Worm (Caenorhabditis elegans): Measurements from ENCODE around the gene C15C8.8.

Gene C15C8.8

DNA sequence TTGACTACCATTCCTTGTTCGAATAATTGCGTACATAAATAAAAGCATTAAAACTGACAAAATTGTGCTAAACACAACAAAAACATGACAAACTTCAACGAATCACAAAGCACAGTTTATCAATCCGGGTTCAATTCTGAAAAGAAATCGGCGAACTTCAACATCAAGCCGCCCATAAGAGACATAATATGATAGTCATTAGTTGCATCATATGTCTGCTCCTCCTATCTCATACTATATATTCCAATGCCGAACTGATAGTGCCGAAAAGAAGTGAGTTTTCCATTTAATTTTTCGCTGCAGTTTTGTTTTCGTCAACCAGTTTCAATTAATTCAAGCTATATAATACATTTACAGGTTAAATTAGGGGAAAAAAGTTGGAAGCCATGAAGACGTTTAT, 10.6 kb downstream of the C15C8.8 start, which contains the start of gene hrg-7:
hrg-7 (plus strand) TSS at position 358 of the 400 bp plus-strand sequence.
- TF ChIP-seq sma-3 (GFP tag; optimal IDR thresholded peaks at IDR 0.05) (no peak), ZK546.5 (tag; optimal IDR thresholded peaks at IDR 0.05) (no peak), ztf-4 (tag; optimal IDR thresholded peaks at IDR 0.05) (no peak), gmeb-1 (tag; optimal IDR thresholded peaks at IDR 0.05) (peak; percentile 8), mab-5 (tag; optimal IDR thresholded peaks at IDR 0.05) (no peak), nhr-129 (tag; optimal IDR thresholded peaks at IDR 0.05) (peak; percentile 96), fos-1 (tag; optimal IDR thresholded peaks at IDR 0.05) (peak; percentile 82), Y55F3AM.14 (GFP tag; optimal IDR thresholded peaks at IDR 0.05) (no peak), lsy-2 (tag; optimal IDR thresholded peaks at IDR 0.05) (no peak), nhr-237 (tag; optimal IDR thresholded peaks at IDR 0.05) (no peak), sma-9 (GFP tag; optimal IDR thresholded peaks at IDR 0.05) (peak; percentile 54), sma-9 (tag; optimal IDR thresholded peaks at IDR 0.05) (no peak), nhr-25 (tag; optimal IDR thresholded peaks at IDR 0.05) (no peak), zag-1 (tag; optimal IDR thresholded peaks at IDR 0.05) (no peak), crh-2 (tag; optimal IDR thresholded peaks at IDR 0.05) (peak; percentile 70)

DNA sequence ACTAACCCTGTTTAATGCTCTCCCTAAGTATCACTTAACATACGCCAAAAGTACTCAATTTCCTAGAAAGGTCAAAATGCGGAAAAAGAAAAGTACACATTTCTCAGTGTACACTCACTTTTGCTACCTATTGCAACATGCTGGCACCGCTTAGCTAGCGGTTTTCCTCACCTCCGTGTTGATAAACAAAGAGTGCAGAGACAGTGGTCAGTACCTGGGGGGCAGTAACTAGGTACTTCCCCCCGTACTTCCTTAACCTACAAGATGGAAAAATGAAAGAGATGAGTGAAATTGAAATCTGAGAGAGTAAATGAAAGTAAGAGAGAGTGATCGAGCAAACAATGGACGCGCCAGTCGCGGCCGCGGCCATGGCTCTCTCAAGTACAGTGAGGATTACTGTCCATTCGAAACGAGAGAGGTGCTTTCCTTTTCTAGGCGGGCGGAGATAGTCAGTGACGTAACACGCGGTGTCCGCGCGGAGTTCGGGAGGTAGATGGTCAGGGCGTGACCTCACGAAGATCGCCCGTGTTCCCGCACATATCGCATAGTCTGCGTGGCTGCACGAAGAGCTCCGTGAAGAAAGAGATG, 16.0 kb downstream of the C15C8.8 start, which contains the start of gene cky-1:
cky-1 (plus strand) TSS at position 538 of the 588 bp plus-strand sequence.
- peak; percentile 71 for TF ChIP-seq peb-1 (tag; optimal IDR thresholded peaks at IDR 0.05)
- no peak for TF ChIP-seq ztf-4 (tag; optimal IDR thresholded peaks at IDR 0.05)

DNA sequence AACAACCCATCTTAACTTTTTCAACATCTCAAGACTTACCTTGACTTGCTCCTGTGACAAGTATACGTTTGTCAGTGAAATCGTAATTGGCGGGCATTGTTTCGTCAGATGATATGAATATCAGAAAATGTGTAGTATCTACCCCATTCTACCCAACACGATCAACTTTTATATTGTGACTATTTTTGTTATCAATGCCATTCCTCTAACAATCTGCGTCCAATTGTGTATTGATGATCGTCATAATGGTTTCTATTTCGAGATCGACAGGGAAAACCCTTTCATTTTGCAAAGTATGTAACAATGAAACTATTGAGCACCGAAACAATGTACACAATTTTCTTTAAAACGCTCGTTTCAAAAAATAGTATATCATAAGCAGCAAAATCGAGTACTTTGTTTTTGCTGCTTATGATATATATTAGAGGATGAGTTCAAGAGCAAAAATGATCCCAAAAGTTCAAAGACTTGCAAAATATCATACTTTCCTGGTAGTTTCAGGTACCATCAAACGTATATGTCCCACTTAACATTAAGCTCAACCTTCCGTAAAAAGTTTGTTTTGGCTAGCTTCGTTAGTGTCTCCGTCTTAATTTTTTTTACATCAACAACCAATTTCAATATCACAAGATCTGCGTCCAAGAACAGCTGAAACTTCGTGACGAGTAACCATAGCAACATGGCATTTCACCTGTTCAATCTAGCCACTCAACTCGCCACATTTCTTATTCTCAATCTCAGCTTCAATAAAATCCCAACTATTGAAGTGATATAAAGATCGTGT, 18.6 kb downstream of the C15C8.8 start, which contains the start of the genes dhs-21 and xbx-9:
dhs-21 (minus strand) TSS at position 181 of the 784 bp plus-strand sequence.
xbx-9 (plus strand) TSS at position 734 of the 784 bp plus-strand sequence.
- TF ChIP-seq sma-9 (GFP tag; optimal IDR thresholded peaks at IDR 0.05) (peak; percentile 50), sma-9 (tag; optimal IDR thresholded peaks at IDR 0.05) (no peak), lin-11 (tag; optimal IDR thresholded peaks at IDR 0.05) (no peak), fos-1 (tag; optimal IDR thresholded peaks at IDR 0.05) (peak; percentile 59), mdl-1 (tag; optimal IDR thresholded peaks at IDR 0.05) (no peak), snpc-4 (tag; optimal IDR thresholded peaks at IDR 0.05) (no peak), nhr-129 (tag; optimal IDR thresholded peaks at IDR 0.05) (peak; percentile 87), sma-3 (GFP tag; optimal IDR thresholded peaks at IDR 0.05) (peak; percentile 11), elt-3 (tag; optimal IDR thresholded peaks at IDR 0.05) (no peak)

DNA sequence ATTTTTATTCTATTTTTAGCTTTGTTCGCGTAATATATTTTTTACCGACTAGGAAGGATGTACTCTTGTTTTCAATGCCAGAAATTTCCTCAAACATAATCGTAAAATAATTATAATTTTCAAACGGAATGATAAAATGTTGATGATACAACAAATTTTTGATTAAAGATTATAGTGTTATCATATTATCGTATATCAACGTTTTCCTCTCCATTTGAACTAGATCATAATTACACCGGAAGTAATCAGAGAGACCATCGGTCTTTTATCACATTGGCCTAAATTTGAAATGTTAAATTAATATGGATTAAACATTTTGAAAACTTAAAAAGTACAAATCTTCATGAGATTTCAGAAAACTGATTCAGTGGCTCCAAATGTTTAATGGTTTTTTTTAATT, 19.6 kb downstream of the C15C8.8 start:
- TF ChIP-seq lin-39 (tag; optimal IDR thresholded peaks at IDR 0.05): no peak
- TF ChIP-seq ceh-82 (tag; optimal IDR thresholded peaks at IDR 0.05): no peak
- no peak for TF ChIP-seq nhr-237 (tag; optimal IDR thresholded peaks at IDR 0.05)
- no peak for TF ChIP-seq nhr-23 (tag; optimal IDR thresholded peaks at IDR 0.05)
- TF ChIP-seq mab-5 (tag; optimal IDR thresholded peaks at IDR 0.05): no peak
- TF ChIP-seq F13H6.1 (tag; optimal IDR thresholded peaks at IDR 0.05): no peak
- peak; percentile 18 for TF ChIP-seq crh-2 (tag; optimal IDR thresholded peaks at IDR 0.05)
- TF ChIP-seq nhr-12 (tag; optimal IDR thresholded peaks at IDR 0.05): no peak
- TF ChIP-seq unc-39 (tag; optimal IDR thresholded peaks at IDR 0.05): no peak
- peak; percentile 46 for TF ChIP-seq sma-9 (GFP tag; optimal IDR thresholded peaks at IDR 0.05)
- no peak for TF ChIP-seq sma-9 (tag; optimal IDR thresholded peaks at IDR 0.05)
- TF ChIP-seq sem-4 (tag; optimal IDR thresholded peaks at IDR 0.05): no peak
- no peak for TF ChIP-seq nhr-11 (tag; optimal IDR thresholded peaks at IDR 0.05)
- TF ChIP-seq nhr-25 (tag; optimal IDR thresholded peaks at IDR 0.05): no peak
- TF ChIP-seq fos-1 (tag; optimal IDR thresholded peaks at IDR 0.05): peak; percentile 62
- no peak for TF ChIP-seq ZK546.5 (tag; optimal IDR thresholded peaks at IDR 0.05)
- TF ChIP-seq elt-3 (tag; optimal IDR thresholded peaks at IDR 0.05): no peak
- no peak for TF ChIP-seq alr-1 (tag; optimal IDR thresholded peaks at IDR 0.05)
- no peak for TF ChIP-seq snpc-4 (tag; optimal IDR thresholded peaks at IDR 0.05)
- TF ChIP-seq zag-1 (tag; optimal IDR thresholded peaks at IDR 0.05): no peak
- TF ChIP-seq nhr-6 (tag; optimal IDR thresholded peaks at IDR 0.05): no peak
- TF ChIP-seq peb-1 (tag; optimal IDR thresholded peaks at IDR 0.05): no peak

DNA sequence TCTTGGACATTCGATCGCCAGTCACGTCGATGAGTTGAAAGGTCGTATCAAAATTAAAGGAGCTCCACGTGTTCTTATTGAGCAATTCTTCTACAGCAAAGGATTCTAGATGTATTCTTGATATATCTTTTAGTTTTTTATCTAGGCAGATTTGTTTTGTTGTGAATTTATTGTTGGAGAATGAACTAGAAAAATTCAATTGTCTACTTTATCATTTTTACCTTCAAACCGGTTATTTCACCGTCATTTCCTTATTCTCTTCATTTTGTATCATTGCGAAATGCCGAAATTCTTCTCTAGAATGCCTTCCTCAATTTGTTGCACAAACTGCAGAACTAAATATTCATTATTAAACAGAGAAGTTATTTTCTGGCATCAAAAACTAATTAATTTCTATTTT, 23.1 kb downstream of the C15C8.8 start, which contains the start of gene R11D1.10:
R11D1.10 (plus strand) TSS at position 301 of the 400 bp plus-strand sequence.
- TF ChIP-seq skn-1 (tag; optimal IDR thresholded peaks at IDR 0.05): no peak
- no peak for TF ChIP-seq unc-55 (GFP tag; optimal IDR thresholded peaks at IDR 0.05)
- no peak for TF ChIP-seq sma-3 (GFP tag; optimal IDR thresholded peaks at IDR 0.05)
- no peak for TF ChIP-seq elt-1 (tag; optimal IDR thresholded peaks at IDR 0.05)
- no peak for TF ChIP-seq C34F6.9 (tag; optimal IDR thresholded peaks at IDR 0.05)
- TF ChIP-seq ztf-4 (tag; optimal IDR thresholded peaks at IDR 0.05): no peak
- no peak for TF ChIP-seq gmeb-1 (tag; optimal IDR thresholded peaks at IDR 0.05)
- TF ChIP-seq nhr-12 (tag; optimal IDR thresholded peaks at IDR 0.05): no peak
- no peak for TF ChIP-seq ceh-16 (tag; optimal IDR thresholded peaks at IDR 0.05)
- TF ChIP-seq ama-1 (optimal IDR thresholded peaks at IDR 0.05): no peak
- no peak for TF ChIP-seq ztf-11 (tag; optimal IDR thresholded peaks at IDR 0.05)
- no peak for TF ChIP-seq sem-4 (tag; optimal IDR thresholded peaks at IDR 0.05)
- no peak for TF ChIP-seq nhr-11 (tag; optimal IDR thresholded peaks at IDR 0.05)
- no peak for TF ChIP-seq fos-1 (tag; optimal IDR thresholded peaks at IDR 0.05)
- no peak for TF ChIP-seq nhr-23 (tag; optimal IDR thresholded peaks at IDR 0.05)

Data from whole organism, L2 larva.